Fruit fly (Drosophila melanogaster) whole organism, embryonic: ENCODE data around the gene CG6345.
"Not testable (repeated sequence)": the region's sequence is repeated elsewhere in the genome, so short reads cannot be mapped to it uniquely, and the experiment has no call there.

ENCODE experiments used
- Atf6 ChIP-seq: fragments of 200-800 bp; sonication (Bioruptor generic); IDR thresholded peaks from 2 replicates; pipeline ENCODE4 v1.3.6; 2022; ENCODE audit warnings: missing biosample characterization, missing genetic modification characterization
- B-H1 ChIP-seq: fragments of 200-800 bp; sonication (Bioruptor generic); IDR thresholded peaks from 3 replicates; pipeline ENCODE4 v1.3.6; 2022; ENCODE audit warnings: missing biosample characterization, missing genetic modification characterization
- CG10147 ChIP-seq: fragments of 200-800 bp; sonication (Bioruptor generic); optimal IDR thresholded peaks from 2 replicates; lab custom pipeline; 2019; ENCODE audit warnings: missing biosample characterization, mild to moderate bottlenecking, missing genetic modification characterization, moderate library complexity
- CG10462 ChIP-seq: fragments of 200-800 bp; sonication (Bioruptor generic); optimal IDR thresholded peaks from 2 replicates; lab custom pipeline; 2016; ENCODE audit warnings: missing biosample characterization, missing genetic modification characterization
- CG11723 ChIP-seq: fragments of 200-800 bp; sonication (Bioruptor generic); optimal IDR thresholded peaks from 2 replicates; lab custom pipeline; 2017; ENCODE audit warnings: missing biosample characterization, mild to moderate bottlenecking, missing genetic modification characterization
- CG1233 ChIP-seq: fragments of 200-800 bp; sonication (Bioruptor generic); optimal IDR thresholded peaks from 4 replicates; lab custom pipeline; 2018; ENCODE audit warnings: missing biosample characterization, mild to moderate bottlenecking, missing genetic modification characterization
- CG15479 ChIP-seq: fragments of 200-800 bp; sonication (Bioruptor generic); optimal IDR thresholded peaks from 3 replicates; lab custom pipeline; 2019; ENCODE audit warnings: missing biosample characterization, mild to moderate bottlenecking, missing genetic modification characterization, moderate library complexity
- CG18476 ChIP-seq: fragments of 200-800 bp; sonication (Bioruptor generic); optimal IDR thresholded peaks from 2 replicates; lab custom pipeline; 2016; ENCODE audit warnings: missing biosample characterization, mild to moderate bottlenecking, missing genetic modification characterization
- CG5245 ChIP-seq: fragments of 200-800 bp; sonication (Bioruptor generic); optimal IDR thresholded peaks from 3 replicates; lab custom pipeline; 2016; ENCODE audit warnings: missing biosample characterization, missing genetic modification characterization
- CG6813 ChIP-seq: fragments of 200-800 bp; sonication (Bioruptor generic); optimal IDR thresholded peaks from 2 replicates; lab custom pipeline; 2017; ENCODE audit warnings: missing biosample characterization, missing genetic modification characterization, mild to moderate bottlenecking, moderate library complexity, missing genetic modification reagents
- CG7987 ChIP-seq: fragments of 200-800 bp; sonication (Bioruptor generic); optimal IDR thresholded peaks from 2 replicates; lab custom pipeline; 2018; ENCODE audit warnings: missing biosample characterization, mild to moderate bottlenecking, missing genetic modification characterization, moderate library complexity
- CG8359 ChIP-seq: fragments of 200-800 bp; sonication (Bioruptor generic); optimal IDR thresholded peaks from 2 replicates; lab custom pipeline; 2017; ENCODE audit warnings: missing biosample characterization, mild to moderate bottlenecking, missing genetic modification characterization, borderline replicate concordance
- CG9437 ChIP-seq: fragments of 200-800 bp; sonication (Bioruptor generic); optimal IDR thresholded peaks from 2 replicates; lab custom pipeline; 2018; ENCODE audit warnings: missing biosample characterization, mild to moderate bottlenecking, missing genetic modification characterization
- CG9932 ChIP-seq: fragments of 200-800 bp; sonication (Bioruptor generic); IDR thresholded peaks from 2 replicates; pipeline ENCODE4 v1.3.6; 2022; ENCODE audit warnings: missing biosample characterization, missing genetic modification characterization
- Dad ChIP-seq: fragments of 200-800 bp; sonication (Bioruptor generic); optimal IDR thresholded peaks from 3 replicates; lab custom pipeline; 2016; ENCODE audit warnings: missing biosample characterization, missing genetic modification characterization
- Eip74EF ChIP-seq, 2 experiments: fragments of 200-800 bp in 1 of 2; fragments of >200 bp in 1 of 2; sonication (Bioruptor generic) in 1 of 2; optimal IDR thresholded peaks; 2 replicates each; lab custom pipeline; 2017 to 2019; ENCODE audit warnings: missing biosample characterization in 2 of 2, missing genetic modification characterization in 2 of 2, mild to moderate bottlenecking in 1 of 2, moderate library complexity in 1 of 2
- HHEX ChIP-seq: fragments of 200-800 bp; sonication (Bioruptor generic); optimal IDR thresholded peaks from 3 replicates; lab custom pipeline; 2017; ENCODE audit warnings: missing biosample characterization, mild to moderate bottlenecking, missing genetic modification characterization, missing genetic modification reagents
- Hey ChIP-seq: fragments of 200-800 bp; sonication (Bioruptor generic); optimal IDR thresholded peaks from 3 replicates; lab custom pipeline; 2018; ENCODE audit warnings: missing biosample characterization, mild to moderate bottlenecking, missing genetic modification characterization
- Hr3 ChIP-seq: fragments of 200-800 bp; sonication (Bioruptor generic); optimal IDR thresholded peaks from 3 replicates; lab custom pipeline; 2016; ENCODE audit warnings: missing biosample characterization, missing genetic modification characterization
- Taf1 ChIP-seq: fragments of 200-800 bp; sonication (Bioruptor generic); IDR thresholded peaks from 2 replicates; pipeline ENCODE4 v1.3.6; 2022; ENCODE audit warnings: missing biosample characterization, missing genetic modification characterization
- Trl ChIP-seq, 3 experiments: fragments of >200 bp in 2 of 3; fragments of 200-800 bp in 1 of 3; sonication (Bioruptor generic) in 1 of 3; optimal IDR thresholded peaks; 2 replicates in 1 of 3; 3 replicates in 2 of 3; lab custom pipeline; 2016 to 2017; ENCODE audit warnings: missing biosample characterization in 1 of 3, missing genetic modification characterization in 1 of 3
- abd-A ChIP-seq: fragments of 200-800 bp; sonication (Bioruptor generic); optimal IDR thresholded peaks from 3 replicates; lab custom pipeline; 2019; ENCODE audit warnings: missing biosample characterization, mild to moderate bottlenecking, missing genetic modification characterization, moderate library complexity
- ash1 ChIP-seq: fragments of 200-800 bp; sonication (Bioruptor generic); optimal IDR thresholded peaks from 2 replicates; lab custom pipeline; 2018; ENCODE audit warnings: missing biosample characterization, mild to moderate bottlenecking, missing genetic modification characterization
- btn ChIP-seq: fragments of 200-800 bp; sonication (Bioruptor generic); optimal IDR thresholded peaks from 2 replicates; lab custom pipeline; 2016; ENCODE audit warnings: missing biosample characterization, missing genetic modification characterization
- chn ChIP-seq: fragments of 200-800 bp; sonication (Bioruptor generic); optimal IDR thresholded peaks from 2 replicates; lab custom pipeline; 2016; ENCODE audit warnings: missing biosample characterization, missing genetic modification characterization
- cwo ChIP-seq: fragments of 200-800 bp; sonication (Bioruptor generic); optimal IDR thresholded peaks from 3 replicates; lab custom pipeline; 2017; ENCODE audit warnings: missing biosample characterization, missing genetic modification characterization, mild to moderate bottlenecking, moderate library complexity, missing genetic modification reagents
- eyg ChIP-seq: fragments of 200-800 bp; sonication (Bioruptor generic); optimal IDR thresholded peaks from 3 replicates; lab custom pipeline; 2016; ENCODE audit warnings: missing biosample characterization, missing genetic modification characterization
- fd3F ChIP-seq: fragments of 200-800 bp; sonication (Bioruptor generic); optimal IDR thresholded peaks from 2 replicates; lab custom pipeline; 2018; ENCODE audit warnings: missing biosample characterization, mild to moderate bottlenecking, missing genetic modification characterization, moderate library complexity
- fd64A ChIP-seq: fragments of 200-800 bp; sonication (Bioruptor generic); optimal IDR thresholded peaks from 3 replicates; lab custom pipeline; 2018; ENCODE audit warnings: missing biosample characterization, mild to moderate bottlenecking, missing genetic modification characterization
- fru ChIP-seq: fragments of >200 bp; optimal IDR thresholded peaks from 2 replicates; lab custom pipeline; 2017
- gcm2 ChIP-seq: fragments of 200-800 bp; sonication (Bioruptor generic); optimal IDR thresholded peaks from 2 replicates; lab custom pipeline; 2016; ENCODE audit warnings: missing biosample characterization, missing genetic modification characterization
- hth ChIP-seq: fragments of >200 bp; optimal IDR thresholded peaks from 2 replicates; lab custom pipeline; 2017; ENCODE audit warnings: inconsistent platforms
- nom ChIP-seq: fragments of 200-800 bp; sonication (Bioruptor generic); optimal IDR thresholded peaks from 2 replicates; lab custom pipeline; 2017; ENCODE audit warnings: missing biosample characterization, missing genetic modification characterization, mild to moderate bottlenecking, moderate library complexity, missing genetic modification reagents
- pan ChIP-seq, 4 experiments: fragments of >200 bp in 3 of 4; fragments of 200-800 bp in 1 of 4; sonication (Bioruptor generic) in 1 of 4; optimal IDR thresholded peaks in 3 of 4; IDR thresholded peaks in 1 of 4; 2 replicates each; pipeline versions ENCODE4 v1.3.6 to Lab custom; 2017 to 2022; ENCODE audit warnings: missing biosample characterization in 2 of 4, missing genetic modification characterization in 2 of 4, mixed read lengths in 1 of 4
- pros ChIP-seq: fragments of 200-800 bp; sonication (Bioruptor generic); optimal IDR thresholded peaks from 3 replicates; lab custom pipeline; 2019; ENCODE audit warnings: missing biosample characterization, mild to moderate bottlenecking, missing genetic modification characterization, moderate library complexity
- row ChIP-seq: fragments of 200-800 bp; sonication (Bioruptor generic); IDR thresholded peaks from 3 replicates; pipeline ENCODE4 v1.3.6; 2022; ENCODE audit warnings: missing biosample characterization, missing genetic modification characterization
- scrt ChIP-seq: fragments of 200-800 bp; sonication (Bioruptor generic); optimal IDR thresholded peaks from 2 replicates; lab custom pipeline; 2018; ENCODE audit warnings: missing biosample characterization, mild to moderate bottlenecking, missing genetic modification characterization, moderate library complexity
- sd ChIP-seq: fragments of 200-800 bp; sonication (Bioruptor generic); optimal IDR thresholded peaks from 3 replicates; lab custom pipeline; 2018; ENCODE audit warnings: missing biosample characterization, mild to moderate bottlenecking, missing genetic modification characterization, moderate library complexity
- tna ChIP-seq: fragments of 200-800 bp; sonication (Bioruptor generic); IDR thresholded peaks from 2 replicates; pipeline ENCODE4 v1.3.6; 2022; ENCODE audit warnings: missing biosample characterization, missing genetic modification characterization; ENCODE audit not compliant: partially characterized antibody
- ttk ChIP-seq: fragments of 200-800 bp; sonication (Bioruptor generic); IDR thresholded peaks from 2 replicates; pipeline ENCODE4 v2.1.2; 2022; ENCODE audit warnings: missing biosample characterization, missing genetic modification characterization
- zen2 ChIP-seq: fragments of 200-800 bp; sonication (Bioruptor generic); IDR thresholded peaks from 3 replicates; pipeline ENCODE4 v1.3.6; 2022; ENCODE audit warnings: missing biosample characterization, missing genetic modification characterization; ENCODE audit not compliant: partially characterized antibody
- zfh2 ChIP-seq: fragments of 200-800 bp; sonication (Bioruptor generic); optimal IDR thresholded peaks from 2 replicates; lab custom pipeline; 2016; ENCODE audit warnings: missing biosample characterization, missing genetic modification characterization

The CG6345 gene

dm6 chr3R:10388128-10389026 is 27.5 kb downstream of the CG6345 start, which contains the start of gene cwo (continued):
- TF ChIP-seq zen2 (GFP tag; lab: Robert Waterston, UW) = no peak
- peak; percentile 66 for TF ChIP-seq CG6813 (GFP tag; lab: Kevin White, UChicago)
- peak; percentile 27 for TF ChIP-seq eyg (GFP tag; lab: Kevin White, UChicago)
- TF ChIP-seq Taf1 (GFP tag; lab: Robert Waterston, UW) = no peak
- no peak for TF ChIP-seq CG9932 (GFP tag; lab: Robert Waterston, UW)
- TF ChIP-seq Atf6 (GFP tag; lab: Robert Waterston, UW) = no peak
- no peak for TF ChIP-seq btn (GFP tag; lab: Kevin White, UChicago)
- TF ChIP-seq CG8359 = no peak
- no peak for TF ChIP-seq Dad (GFP tag; lab: Kevin White, UChicago)
- TF ChIP-seq nom (GFP tag; lab: Kevin White, UChicago) = peak; percentile 8
- peak; percentile 59 for TF ChIP-seq fd64A (GFP tag; lab: Kevin White, UChicago)
- peak; percentile 54 for TF ChIP-seq Hey
- no peak for TF ChIP-seq CG5245 (GFP tag; lab: Kevin White, UChicago)
- no peak for TF ChIP-seq CG11723 (GFP tag; lab: Kevin White, UChicago)
- no peak for TF ChIP-seq fru (lab: Kevin White, UChicago)
- peak; percentile 61 for TF ChIP-seq sd
- no peak for TF ChIP-seq CG10462 (GFP tag; lab: Kevin White, UChicago)
- TF ChIP-seq pros (GFP tag; lab: Kevin White, UChicago) = no peak
- no peak for TF ChIP-seq chn
- TF ChIP-seq hth (lab: Kevin White, UChicago) = no peak
- no peak for TF ChIP-seq zfh2 (GFP tag; lab: Kevin White, UChicago)
- peak; percentile 12 for TF ChIP-seq CG15479 (GFP tag; lab: Kevin White, UChicago)
- peak; percentile 52 for TF ChIP-seq HHEX (GFP tag; lab: Kevin White, UChicago)
- no peak for TF ChIP-seq B-H1
- no peak for TF ChIP-seq ash1 (GFP tag; lab: Kevin White, UChicago)
- TF ChIP-seq ttk = no peak
- no peak for TF ChIP-seq row (GFP tag; lab: Robert Waterston, UW)
- no peak for TF ChIP-seq tna (GFP tag; lab: Robert Waterston, UW)
- no peak for TF ChIP-seq Hr3 (GFP tag; lab: Kevin White, UChicago)
- no peak for TF ChIP-seq CG1233
- TF ChIP-seq CG9437 = no peak
- peak; percentile 78 for TF ChIP-seq abd-A (tag; lab: Kevin White, UChicago)
- TF ChIP-seq CG18476 (GFP tag; lab: Kevin White, UChicago) = peak; percentile 8
- TF ChIP-seq fd3F = no peak
- no peak for TF ChIP-seq pan (optimal IDR thresholded peaks at IDR 0.05; lab: Kevin White, UChicago)
- no peak for TF ChIP-seq pan (GFP tag; optimal IDR thresholded peaks at IDR 0.05 in 1 of 2, IDR thresholded peaks at IDR 0.05 in 1 of 2)
- peak in 1 of 2 experiments; percentile 20 for TF ChIP-seq Eip74EF (GFP tag; optimal IDR thresholded peaks at IDR 0.05; lab: Kevin White, UChicago)
- no peak for TF ChIP-seq gcm2 (GFP tag; lab: Kevin White, UChicago)
- TF ChIP-seq CG10147 = no peak

dm6 chr3R:10386945-10387344 is 28.9 kb downstream of the CG6345 start:
- TF ChIP-seq scrt = peak; percentile 2
- TF ChIP-seq Trl (optimal IDR thresholded peaks at IDR 0.05; lab: Kevin White, UChicago) = peak; percentile 8 to 54
- not testable (repeated sequence) for TF ChIP-seq Trl (GFP tag; optimal IDR thresholded peaks at IDR 0.05; lab: Kevin White, UChicago)
- peak; percentile 8 for TF ChIP-seq sd
- TF ChIP-seq CG7987 (GFP tag; lab: Kevin White, UChicago) = peak; percentile 10
- peak; percentile 98 for TF ChIP-seq cwo (GFP tag; lab: Kevin White, UChicago)
